Worm (Caenorhabditis elegans) whole organism, late embryonic: ENCODE results near the gene F26F2.10.

ENCODE experiments used
- F13H6.1 ChIP-seq: sonication (generic microtip); optimal IDR thresholded peaks from 2 replicates; lab custom pipeline; 2016; ENCODE audit warnings: missing genetic modification characterization, missing compliant biosample characterization
- K09A11.1 ChIP-seq: sonication (generic microtip); optimal IDR thresholded peaks from 2 replicates; lab custom pipeline; 2017; ENCODE audit warnings: antibody characterized with exemption, mild to moderate bottlenecking, missing genetic modification characterization, missing compliant biosample characterization; ENCODE audit not compliant: insufficient read depth
- T23F11.4 ChIP-seq: fragments of 200-800 bp; sonication (Bioruptor generic); optimal IDR thresholded peaks from 2 replicates; lab custom pipeline; 2018; ENCODE audit warnings: mild to moderate bottlenecking, missing genetic modification characterization, missing compliant biosample characterization
- Y22D7AL.16 ChIP-seq: sonication (generic microtip); optimal IDR thresholded peaks from 2 replicates; lab custom pipeline; 2016; ENCODE audit warnings: missing genetic modification characterization, missing compliant biosample characterization
- ahr-1 ChIP-seq: sonication (generic microtip); optimal IDR thresholded peaks from 2 replicates; lab custom pipeline; 2016; ENCODE audit warnings: missing genetic modification characterization, missing compliant biosample characterization
- ceh-18 ChIP-seq: sonication (generic microtip); optimal IDR thresholded peaks from 2 replicates; lab custom pipeline; 2016; ENCODE audit warnings: missing genetic modification characterization, missing compliant biosample characterization
- ceh-19 ChIP-seq: fragments of 200-800 bp; sonication (Bioruptor generic); optimal IDR thresholded peaks from 2 replicates; lab custom pipeline; 2018; ENCODE audit warnings: mild to moderate bottlenecking, missing genetic modification characterization, missing compliant biosample characterization
- ceh-24 ChIP-seq: sonication (generic microtip); optimal IDR thresholded peaks from 2 replicates; lab custom pipeline; 2016; ENCODE audit warnings: mild to moderate bottlenecking, missing genetic modification characterization, missing compliant biosample characterization
- ceh-30 ChIP-seq: fragments of 150-350 bp; optimal IDR thresholded peaks from 2 replicates; lab custom pipeline; 2014; ENCODE audit warnings: missing biosample characterization, missing genetic modification characterization
- ceh-45 ChIP-seq: fragments of 200-800 bp; sonication (Bioruptor generic); IDR thresholded peaks from 2 replicates; pipeline ENCODE4 v1.3.6; 2022; ENCODE audit warnings: missing genetic modification reagents, missing genetic modification characterization, missing compliant biosample characterization
- ceh-48 ChIP-seq: sonication (generic microtip); optimal IDR thresholded peaks from 2 replicates; lab custom pipeline; 2016; ENCODE audit warnings: missing genetic modification characterization, inconsistent platforms, missing compliant biosample characterization
- ceh-6 ChIP-seq: fragments of 200-800 bp; sonication (Bioruptor generic); optimal IDR thresholded peaks from 2 replicates; lab custom pipeline; 2018; ENCODE audit warnings: mild to moderate bottlenecking, missing genetic modification characterization, missing compliant biosample characterization
- dmd-4 ChIP-seq: sonication (generic microtip); optimal IDR thresholded peaks from 2 replicates; lab custom pipeline; 2016; ENCODE audit warnings: borderline replicate concordance, missing genetic modification characterization, missing compliant biosample characterization
- dve-1 ChIP-seq: sonication (generic microtip); optimal IDR thresholded peaks from 2 replicates; lab custom pipeline; 2017; ENCODE audit warnings: antibody characterized with exemption, mild to moderate bottlenecking, missing genetic modification characterization, missing compliant biosample characterization
- gmeb-2 ChIP-seq: sonication (generic microtip); optimal IDR thresholded peaks from 2 replicates; lab custom pipeline; 2016; ENCODE audit warnings: missing genetic modification characterization, inconsistent platforms, missing compliant biosample characterization
- hlh-15 ChIP-seq: sonication (generic microtip); optimal IDR thresholded peaks from 2 replicates; lab custom pipeline; 2016; ENCODE audit warnings: missing genetic modification characterization, missing compliant biosample characterization
- hlh-30 ChIP-seq: sonication (generic microtip); optimal IDR thresholded peaks from 2 replicates; lab custom pipeline; 2017; ENCODE audit warnings: antibody characterized with exemption, missing genetic modification characterization, missing compliant biosample characterization; ENCODE audit not compliant: insufficient read depth
- hlh-8 ChIP-seq: sonication (generic microtip); optimal IDR thresholded peaks from 2 replicates; lab custom pipeline; 2016; ENCODE audit warnings: missing genotype, missing genetic modification characterization, missing compliant biosample characterization
- lin-11 ChIP-seq: fragments of 200-800 bp; sonication (Bioruptor generic); optimal IDR thresholded peaks from 2 replicates; lab custom pipeline; 2018; ENCODE audit warnings: mild to moderate bottlenecking, missing genetic modification characterization, missing compliant biosample characterization
- madf-2 ChIP-seq: sonication (generic microtip); optimal IDR thresholded peaks from 2 replicates; lab custom pipeline; 2017; ENCODE audit warnings: missing genetic modification characterization, missing compliant biosample characterization
- nfya-1 ChIP-seq: sonication (generic microtip); optimal IDR thresholded peaks from 2 replicates; lab custom pipeline; 2017; ENCODE audit warnings: missing genetic modification characterization, mild to moderate bottlenecking, missing compliant biosample characterization, antibody characterized with exemption, moderate library complexity
- nhr-232 ChIP-seq: sonication (generic microtip); optimal IDR thresholded peaks from 2 replicates; lab custom pipeline; 2016; ENCODE audit warnings: missing genetic modification characterization, missing compliant biosample characterization
- npax-4 ChIP-seq: sonication (generic microtip); optimal IDR thresholded peaks from 2 replicates; lab custom pipeline; 2016; ENCODE audit warnings: missing genetic modification characterization, missing compliant biosample characterization
- odd-2 ChIP-seq: sonication (generic microtip); optimal IDR thresholded peaks from 2 replicates; lab custom pipeline; 2017; ENCODE audit warnings: antibody characterized with exemption, mild to moderate bottlenecking, missing genetic modification characterization, missing compliant biosample characterization
- pha-2 ChIP-seq: sonication (generic microtip); optimal IDR thresholded peaks from 2 replicates; lab custom pipeline; 2017; ENCODE audit warnings: mild to moderate bottlenecking, missing genetic modification characterization, missing compliant biosample characterization
- pha-4 ChIP-seq: fragments of 150-350 bp; optimal IDR thresholded peaks from 2 replicates; lab custom pipeline; 2018; ENCODE audit warnings: missing biosample characterization, missing genetic modification reagents, missing genetic modification characterization
- pqm-1 ChIP-seq: sonication (generic microtip); optimal IDR thresholded peaks from 2 replicates; lab custom pipeline; 2016; ENCODE audit warnings: missing genetic modification characterization, missing compliant biosample characterization
- pros-1 ChIP-seq: fragments of 150-350 bp; optimal IDR thresholded peaks from 2 replicates; lab custom pipeline; 2014; ENCODE audit warnings: missing biosample characterization, missing genetic modification reagents, missing genetic modification characterization
- ref-2 ChIP-seq: sonication (generic microtip); optimal IDR thresholded peaks from 2 replicates; lab custom pipeline; 2016; ENCODE audit warnings: missing genetic modification characterization, missing compliant biosample characterization
- sdc-2 ChIP-seq: sonication (generic microtip); optimal IDR thresholded peaks from 2 replicates; lab custom pipeline; 2016; ENCODE audit warnings: missing genotype, missing genetic modification characterization, missing compliant biosample characterization
- sox-2 ChIP-seq: fragments of 200-800 bp; sonication (Bioruptor generic); IDR thresholded peaks from 2 replicates; pipeline ENCODE4 v1.3.6; 2022; ENCODE audit warnings: missing genetic modification reagents, missing genetic modification characterization, missing compliant biosample characterization
- tbx-2 ChIP-seq: sonication (generic microtip); optimal IDR thresholded peaks from 2 replicates; lab custom pipeline; 2016; ENCODE audit warnings: missing genetic modification characterization, missing compliant biosample characterization
- tbx-7 ChIP-seq: sonication (generic microtip); optimal IDR thresholded peaks from 2 replicates; lab custom pipeline; 2016; ENCODE audit warnings: missing genotype, missing genetic modification characterization, missing compliant biosample characterization
- unc-3 ChIP-seq, 2 experiments: fragments of 200-800 bp in 1 of 2; sonication (Bioruptor generic) in 1 of 2; sonication (generic microtip) in 1 of 2; conservative IDR thresholded peaks in 1 of 2; optimal IDR thresholded peaks in 1 of 2; 2 replicates each; pipeline versions ENCODE4 v1.3.6 to Lab custom; 2016 to 2022; ENCODE audit warnings: missing compliant biosample characterization in 2 of 2, missing genetic modification characterization in 2 of 2, missing genetic modification reagents in 1 of 2
- unc-55 ChIP-seq: sonication (generic microtip); optimal IDR thresholded peaks from 2 replicates; lab custom pipeline; 2017; ENCODE audit warnings: missing biosample characterization, missing genetic modification reagents, missing genetic modification characterization
- ztf-16 ChIP-seq: sonication (generic microtip); optimal IDR thresholded peaks from 2 replicates; lab custom pipeline; 2017; ENCODE audit warnings: missing genetic modification characterization, missing compliant biosample characterization

Gene F26F2.10

ce11 chrV:20625260-20625659, 30.6 kb upstream of the F26F2.10 start:
- no peak for TF ChIP-seq dve-1 (tag; lab: Kevin White, UChicago)
- no peak for TF ChIP-seq ceh-24 (tag; lab: Kevin White, UChicago)
- TF ChIP-seq nfya-1 (tag; lab: Kevin White, UChicago) = no peak
- TF ChIP-seq unc-55 (GFP tag; lab: Kevin White, UChicago) = no peak
- TF ChIP-seq ceh-45 (GFP tag; lab: Robert Waterston, UW) = no peak
- TF ChIP-seq pqm-1 (tag; lab: Kevin White, UChicago) = no peak
- no peak for TF ChIP-seq hlh-15
- no peak for TF ChIP-seq unc-3 (GFP tag; conservative IDR thresholded peaks at IDR 0.05; lab: Robert Waterston, UW)
- TF ChIP-seq unc-3 (tag; optimal IDR thresholded peaks at IDR 0.05; lab: Kevin White, UChicago) = no peak
- TF ChIP-seq lin-11 (tag; lab: Kevin White, UChicago) = no peak
- TF ChIP-seq pha-4 (tag; lab: Kevin White, UChicago) = no peak

- TF ChIP-seq gmeb-2 (tag; lab: Kevin White, UChicago) (no peak), Y22D7AL.16 (tag; lab: Kevin White, UChicago) (no peak), sdc-2 (tag; lab: Kevin White, UChicago) (no peak), lin-11 (tag; lab: Kevin White, UChicago) (no peak), ceh-24 (tag; lab: Kevin White, UChicago) (no peak), ztf-16 (tag; lab: Kevin White, UChicago) (no peak), ahr-1 (tag; lab: Kevin White, UChicago) (no peak), ceh-19 (GFP tag; lab: Kevin White, UChicago) (no peak), ceh-48 (no peak), ceh-30 (no peak), tbx-7 (tag; lab: Kevin White, UChicago) (no peak), ref-2 (no peak), madf-2 (tag; lab: Kevin White, UChicago) (no peak), ceh-18 (tag; lab: Kevin White, UChicago) (no peak), odd-2 (tag; lab: Kevin White, UChicago) (no peak), K09A11.1 (tag; lab: Kevin White, UChicago) (no peak), pha-2 (tag; lab: Kevin White, UChicago) (no peak), hlh-30 (tag; lab: Kevin White, UChicago) (no peak), ceh-6 (GFP tag; lab: Kevin White, UChicago) (no peak)
- TF ChIP-seq, all 69 proteins: peak for 0
Measured at ce11 chrV:20623060-20623459, 28.4 kb upstream of the F26F2.10 start, which contains the start of gene F46B3.8. F46B3.8 (minus strand) TSS chrV:20623160.

ce11 chrV:20618632-20619031, 24.0 kb upstream of the F26F2.10 start, which contains the start of gene F46B3.7:
F46B3.7 (minus strand) TSS chrV:20618732.
- TF ChIP-seq sox-2 (GFP tag; lab: Robert Waterston, UW) (no peak), nfya-1 (tag; lab: Kevin White, UChicago) (no peak), dmd-4 (tag; lab: Kevin White, UChicago) (no peak), pros-1 (tag; lab: Kevin White, UChicago) (no peak), K09A11.1 (tag; lab: Kevin White, UChicago) (no peak), T23F11.4 (GFP tag; lab: Kevin White, UChicago) (no peak), tbx-7 (tag; lab: Kevin White, UChicago) (no peak), nhr-232 (tag; lab: Kevin White, UChicago) (no peak), tbx-2 (tag; lab: Kevin White, UChicago) (no peak), hlh-8 (tag; lab: Kevin White, UChicago) (no peak), madf-2 (tag; lab: Kevin White, UChicago) (no peak), npax-4 (no peak), F13H6.1 (tag; lab: Kevin White, UChicago) (no peak)
